Fruit fly (Drosophila melanogaster) whole organism, embryonic: ENCODE results near the gene LSm7.

Experiments
- Abd-B ChIP-seq: fragments of 200-800 bp; sonication (Bioruptor generic); optimal IDR thresholded peaks from 2 replicates; lab custom pipeline; 2018; ENCODE audit warnings: missing biosample characterization, mild to moderate bottlenecking, missing genetic modification characterization, moderate library complexity
- Ada2b ChIP-seq: fragments of 200-800 bp; sonication (Bioruptor generic); IDR thresholded peaks from 2 replicates; pipeline ENCODE4 v1.3.6; 2022; ENCODE audit warnings: missing biosample characterization, missing genetic modification characterization
- Blimp-1 ChIP-seq: fragments of 200-800 bp; sonication (Bioruptor generic); optimal IDR thresholded peaks from 3 replicates; lab custom pipeline; 2018; ENCODE audit warnings: missing biosample characterization, missing genetic modification characterization, mild to moderate bottlenecking, moderate library complexity, missing genetic modification reagents
- BtbVII ChIP-seq: fragments of 200-800 bp; sonication (Bioruptor generic); optimal IDR thresholded peaks from 3 replicates; lab custom pipeline; 2017; ENCODE audit warnings: missing biosample characterization, mild to moderate bottlenecking, missing genetic modification characterization
- CG10959 ChIP-seq: fragments of 200-800 bp; sonication (Bioruptor generic); IDR thresholded peaks from 2 replicates; pipeline ENCODE4 v1.3.6; 2022; ENCODE audit warnings: missing biosample characterization, missing genetic modification characterization
- CG11093 ChIP-seq: fragments of 200-800 bp; sonication (Bioruptor generic); IDR thresholded peaks from 3 replicates; pipeline ENCODE4 v1.3.6; 2022; ENCODE audit warnings: missing biosample characterization, missing genetic modification characterization
- CG11560 ChIP-seq: fragments of 200-800 bp; sonication (Bioruptor generic); IDR thresholded peaks from 3 replicates; pipeline ENCODE4 v1.3.6; 2022; ENCODE audit warnings: missing biosample characterization, missing genetic modification characterization
- CG11695 ChIP-seq: fragments of 200-800 bp; sonication (Bioruptor generic); IDR thresholded peaks from 3 replicates; pipeline ENCODE4 v1.3.6; 2022; ENCODE audit warnings: missing biosample characterization, missing genetic modification characterization
- CG12299 ChIP-seq: fragments of 200-800 bp; sonication (Bioruptor generic); optimal IDR thresholded peaks from 2 replicates; lab custom pipeline; 2018; ENCODE audit warnings: missing biosample characterization, mild to moderate bottlenecking, missing genetic modification characterization
- CG13296 ChIP-seq: fragments of 200-800 bp; sonication (Bioruptor generic); optimal IDR thresholded peaks from 3 replicates; lab custom pipeline; 2018; ENCODE audit warnings: missing biosample characterization, mild to moderate bottlenecking, missing genetic modification characterization
- CG1603 ChIP-seq: fragments of 200-800 bp; sonication (Bioruptor generic); optimal IDR thresholded peaks from 2 replicates; lab custom pipeline; 2019; ENCODE audit warnings: missing biosample characterization, mild to moderate bottlenecking, missing genetic modification characterization, moderate library complexity
- CG17385 ChIP-seq: fragments of 200-800 bp; sonication (Bioruptor generic); optimal IDR thresholded peaks from 3 replicates; lab custom pipeline; 2018; ENCODE audit warnings: missing biosample characterization, mild to moderate bottlenecking, missing genetic modification characterization
- CG17912 ChIP-seq: fragments of 200-800 bp; sonication (Bioruptor generic); optimal IDR thresholded peaks from 2 replicates; lab custom pipeline; 2018; ENCODE audit warnings: missing biosample characterization, mild to moderate bottlenecking, missing genetic modification characterization
- CG2875 ChIP-seq: fragments of 200-800 bp; sonication (Bioruptor generic); optimal IDR thresholded peaks from 2 replicates; lab custom pipeline; 2017; ENCODE audit warnings: missing biosample characterization, mild to moderate bottlenecking, missing genetic modification characterization, missing genetic modification reagents
- CG3726 ChIP-seq: fragments of 200-800 bp; sonication (Bioruptor generic); IDR thresholded peaks from 3 replicates; pipeline ENCODE4, ENCODE4 v1.3.6; 2022; ENCODE audit warnings: missing biosample characterization, missing genetic modification characterization
- CG6854 ChIP-seq: fragments of 200-800 bp; sonication (Bioruptor generic); optimal IDR thresholded peaks from 3 replicates; lab custom pipeline; 2017; ENCODE audit warnings: missing biosample characterization, mild to moderate bottlenecking, missing genetic modification characterization
- CG7357 ChIP-seq: fragments of 200-800 bp; sonication (Bioruptor generic); IDR thresholded peaks from 3 replicates; pipeline ENCODE4 v1.3.6; 2022; ENCODE audit warnings: missing biosample characterization, missing genetic modification characterization
- CG9609 ChIP-seq: fragments of 200-800 bp; sonication (Bioruptor generic); optimal IDR thresholded peaks from 3 replicates; lab custom pipeline; 2016; ENCODE audit warnings: missing biosample characterization, missing genetic modification characterization
- Dip2 ChIP-seq: fragments of 200-800 bp; sonication (Bioruptor generic); IDR thresholded peaks from 2 replicates; pipeline ENCODE4 v1.3.6; 2022; ENCODE audit warnings: missing biosample characterization, missing genetic modification characterization
- Drgx ChIP-seq: fragments of 200-800 bp; sonication (Bioruptor generic); IDR thresholded peaks from 2 replicates; pipeline ENCODE4 v1.3.6; 2022; ENCODE audit warnings: missing biosample characterization, missing genetic modification characterization
- Hsf ChIP-seq: fragments of 200-800 bp; sonication (Bioruptor generic); optimal IDR thresholded peaks from 3 replicates; lab custom pipeline; 2016; ENCODE audit warnings: missing biosample characterization, missing genetic modification characterization
- Max ChIP-seq: fragments of 200-800 bp; sonication (Bioruptor generic); optimal IDR thresholded peaks from 2 replicates; lab custom pipeline; 2016; ENCODE audit warnings: missing biosample characterization, mild to moderate bottlenecking, missing genetic modification characterization
- Myb ChIP-seq: fragments of 200-800 bp; sonication (Bioruptor generic); optimal IDR thresholded peaks from 2 replicates; lab custom pipeline; 2016; ENCODE audit warnings: missing biosample characterization, missing genetic modification characterization
- Nf-YC ChIP-seq: fragments of 200-800 bp; optimal IDR thresholded peaks from 3 replicates; lab custom pipeline; 2019; ENCODE audit warnings: missing biosample characterization, mild to moderate bottlenecking, missing genetic modification characterization, moderate library complexity
- Oaz ChIP-seq: fragments of 200-800 bp; sonication (Bioruptor generic); IDR thresholded peaks from 2 replicates; pipeline ENCODE4 v1.3.6; 2022; ENCODE audit warnings: missing biosample characterization, missing genetic modification characterization
- Sry-δ ChIP-seq: fragments of 200-800 bp; sonication (Bioruptor generic); optimal IDR thresholded peaks from 2 replicates; lab custom pipeline; 2016; ENCODE audit warnings: missing biosample characterization, missing genetic modification characterization
- Taf1 ChIP-seq: fragments of 200-800 bp; sonication (Bioruptor generic); IDR thresholded peaks from 2 replicates; pipeline ENCODE4 v1.3.6; 2022; ENCODE audit warnings: missing biosample characterization, missing genetic modification characterization
- Xrp1 ChIP-seq: fragments of 200-800 bp; sonication (Bioruptor generic); IDR thresholded peaks from 2 replicates; pipeline ENCODE4 v1.3.6; 2022; ENCODE audit warnings: missing biosample characterization, missing genetic modification characterization
- amos ChIP-seq: fragments of 200-800 bp; sonication (Bioruptor generic); IDR thresholded peaks from 2 replicates; pipeline ENCODE4 v1.3.6; 2022; ENCODE audit warnings: missing biosample characterization, missing genetic modification characterization; ENCODE audit not compliant: partially characterized antibody
- ara ChIP-seq: fragments of 200-800 bp; sonication (Bioruptor generic); IDR thresholded peaks from 2 replicates; pipeline ENCODE4 v1.3.6; 2022; ENCODE audit warnings: missing biosample characterization, missing genetic modification characterization
- ato ChIP-seq: fragments of 200-800 bp; sonication (Bioruptor generic); IDR thresholded peaks from 2 replicates; pipeline ENCODE4 v1.3.6; 2022; ENCODE audit warnings: missing biosample characterization, missing genetic modification characterization; ENCODE audit not compliant: partially characterized antibody
- corto ChIP-seq: fragments of 200-800 bp; sonication (Bioruptor generic); optimal IDR thresholded peaks from 2 replicates; lab custom pipeline; 2016; ENCODE audit warnings: missing biosample characterization, mild to moderate bottlenecking, missing genetic modification characterization, moderate library complexity
- crol ChIP-seq: fragments of 200-800 bp; sonication (Bioruptor generic); IDR thresholded peaks from 2 replicates; pipeline ENCODE4 v1.3.6; 2022; ENCODE audit warnings: missing biosample characterization, missing genetic modification characterization
- crp ChIP-seq, 2 experiments: fragments of 200-800 bp; sonication (Bioruptor generic); optimal IDR thresholded peaks; 2 replicates in 1 of 2; 3 replicates in 1 of 2; lab custom pipeline; 2017; ENCODE audit warnings: missing biosample characterization in 2 of 2, missing genetic modification characterization in 2 of 2, mild to moderate bottlenecking in 1 of 2, moderate library complexity in 1 of 2
- dimm ChIP-seq: fragments of 200-800 bp; sonication (Bioruptor generic); IDR thresholded peaks from 2 replicates; pipeline ENCODE4 v1.3.6; 2022; ENCODE audit warnings: missing biosample characterization, missing genetic modification characterization
- ems ChIP-seq: fragments of 200-800 bp; sonication (Bioruptor generic); optimal IDR thresholded peaks from 3 replicates; lab custom pipeline; 2016; ENCODE audit warnings: missing biosample characterization, missing genetic modification characterization
- fd96Cb ChIP-seq: fragments of 200-800 bp; sonication (Bioruptor generic); optimal IDR thresholded peaks from 2 replicates; lab custom pipeline; 2018; ENCODE audit warnings: missing biosample characterization, mild to moderate bottlenecking, missing genetic modification characterization, moderate library complexity
- gce ChIP-seq: fragments of 200-800 bp; sonication (Bioruptor generic); IDR thresholded peaks from 3 replicates; pipeline ENCODE4 v1.3.6; 2022; ENCODE audit warnings: missing biosample characterization, missing genetic modification characterization
- gcm ChIP-seq: fragments of 200-800 bp; sonication (Bioruptor generic); optimal IDR thresholded peaks from 2 replicates; lab custom pipeline; 2019; ENCODE audit warnings: missing biosample characterization, mild to moderate bottlenecking, missing genetic modification characterization, moderate library complexity
- ham ChIP-seq: fragments of 200-800 bp; sonication (Bioruptor generic); IDR thresholded peaks from 2 replicates; pipeline ENCODE4 v1.3.6; 2022; ENCODE audit warnings: missing biosample characterization, missing genetic modification characterization
- jumu ChIP-seq: fragments of 200-800 bp; sonication (Bioruptor generic); optimal IDR thresholded peaks from 3 replicates; lab custom pipeline; 2016; ENCODE audit warnings: missing biosample characterization, missing genetic modification characterization
- kay ChIP-seq: fragments of 200-800 bp; sonication (Bioruptor generic); optimal IDR thresholded peaks from 2 replicates; lab custom pipeline; 2016; ENCODE audit warnings: missing biosample characterization, missing genetic modification characterization
- knrl ChIP-seq: fragments of 200-800 bp; sonication (Bioruptor generic); IDR thresholded peaks from 3 replicates; pipeline ENCODE4 v1.3.6; 2022; ENCODE audit warnings: missing biosample characterization, missing genetic modification characterization; ENCODE audit not compliant: partially characterized antibody
- nmo ChIP-seq: fragments of 200-800 bp; sonication (Bioruptor generic); optimal IDR thresholded peaks from 2 replicates; lab custom pipeline; 2018; ENCODE audit warnings: missing biosample characterization, mild to moderate bottlenecking, missing genetic modification characterization, moderate library complexity
- pb ChIP-seq: fragments of 200-800 bp; sonication (Bioruptor generic); optimal IDR thresholded peaks from 3 replicates; lab custom pipeline; 2016; ENCODE audit warnings: missing biosample characterization, missing genetic modification characterization
- pho ChIP-seq: fragments of 200-800 bp; sonication (Bioruptor generic); optimal IDR thresholded peaks from 2 replicates; lab custom pipeline; 2016; ENCODE audit warnings: missing biosample characterization, missing genetic modification characterization
- sim ChIP-seq: fragments of 200-800 bp; sonication (Bioruptor generic); IDR thresholded peaks from 2 replicates; pipeline ENCODE4 v1.3.6; 2022; ENCODE audit warnings: missing biosample characterization, missing genetic modification characterization
- sima ChIP-seq: fragments of 200-800 bp; sonication (Bioruptor generic); optimal IDR thresholded peaks from 2 replicates; lab custom pipeline; 2016; ENCODE audit warnings: missing biosample characterization, missing genetic modification characterization
- trem ChIP-seq: fragments of 200-800 bp; optimal IDR thresholded peaks from 3 replicates; lab custom pipeline; 2019; ENCODE audit warnings: missing biosample characterization, mild to moderate bottlenecking, missing genetic modification characterization, moderate library complexity

The LSm7 gene

DNA sequence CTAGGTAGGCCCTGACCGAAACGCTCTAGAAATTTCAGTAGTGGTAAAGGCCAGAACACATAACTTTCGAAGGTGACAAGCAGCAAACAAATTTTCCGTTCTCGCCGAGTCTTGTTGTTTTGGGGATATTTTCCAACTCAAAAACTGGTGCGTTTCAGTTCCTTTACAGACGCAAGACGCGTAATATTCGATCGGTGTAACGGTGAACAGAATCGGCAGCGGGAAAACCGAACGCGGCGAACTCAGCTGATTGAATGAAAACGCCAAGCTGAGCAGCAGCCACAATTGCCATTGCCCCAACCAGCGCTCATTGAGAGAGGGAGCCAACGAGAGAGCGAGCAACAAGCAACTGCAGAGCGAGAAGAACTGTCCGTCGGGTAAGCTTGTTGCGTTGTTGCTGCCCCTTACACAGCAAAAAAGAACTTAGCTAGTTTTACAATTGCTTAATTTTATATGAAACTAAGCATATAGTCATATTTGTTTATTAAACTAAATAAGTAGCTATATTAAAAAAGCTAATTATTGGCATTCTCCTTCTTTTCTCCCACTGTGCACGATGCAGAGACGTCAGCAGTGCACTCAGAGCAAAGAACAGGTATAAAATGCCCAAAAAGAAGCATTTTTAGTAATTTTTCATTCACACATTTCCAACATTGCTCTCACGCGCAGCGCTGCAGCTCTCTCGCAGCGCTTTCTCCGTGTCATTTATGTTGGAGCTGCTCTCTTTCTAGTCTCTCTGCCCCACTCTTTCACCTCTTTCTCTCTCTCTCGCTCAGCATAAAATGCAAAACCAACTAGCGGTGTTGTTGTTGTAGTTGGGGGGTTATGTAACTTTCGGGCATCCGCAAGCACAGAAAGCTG, 26.8 kb downstream of the LSm7 start, which contains the start of the genes Cyt-c-d and CG31808 (continued):
- peak; percentile 68 for TF ChIP-seq sima (GFP tag; lab: Kevin White, UChicago)
- TF ChIP-seq Abd-B (GFP tag; lab: Kevin White, UChicago) = peak; percentile 95
- peak; percentile 97 for TF ChIP-seq CG2875 (GFP tag; lab: Kevin White, UChicago)
- TF ChIP-seq dimm = peak; percentile 93
- peak; percentile 98 for TF ChIP-seq Hsf
- TF ChIP-seq trem (tag; lab: Kevin White, UChicago) = peak; percentile 92
- TF ChIP-seq Oaz (GFP tag; lab: Robert Waterston, UW) = peak; percentile 94
- peak; percentile 95 for TF ChIP-seq Max
- TF ChIP-seq Dip2 = no peak; the same call in 1 of the 2 replicates
- no peak for TF ChIP-seq knrl
- TF ChIP-seq BtbVII (GFP tag; lab: Kevin White, UChicago) = peak; percentile 95
- TF ChIP-seq CG12299 = peak; percentile 96
- peak; percentile 80 for TF ChIP-seq Taf1 (GFP tag; lab: Robert Waterston, UW)
- TF ChIP-seq CG10959 (GFP tag; lab: Robert Waterston, UW) = peak; percentile 92
- peak; percentile 95 for TF ChIP-seq CG13296 (GFP tag; lab: Kevin White, UChicago)
- no peak for TF ChIP-seq ato
- TF ChIP-seq crol (GFP tag; lab: Robert Waterston, UW) = no peak; the same call in 1 of the 2 replicates
- peak; percentile 98 for TF ChIP-seq nmo (GFP tag; lab: Kevin White, UChicago)
- peak; percentile 97 for TF ChIP-seq CG11695 (GFP tag; lab: Robert Waterston, UW)
- peak in 1 of 2 experiments; percentile 70 for TF ChIP-seq crp (GFP tag; optimal IDR thresholded peaks at IDR 0.05; lab: Kevin White, UChicago)
- peak; percentile 94 for TF ChIP-seq CG17385 (GFP tag; lab: Kevin White, UChicago)
- peak; percentile 97 for TF ChIP-seq CG1603 (tag; lab: Kevin White, UChicago)
- peak; percentile 89 for TF ChIP-seq kay (GFP tag; lab: Kevin White, UChicago)
- no peak; the same call in 1 of the 2 replicates for TF ChIP-seq amos (GFP tag; lab: Robert Waterston, UW)
- peak; percentile 83 for TF ChIP-seq Nf-YC
- TF ChIP-seq Drgx = peak; percentile 99
- TF ChIP-seq CG9609 (GFP tag; lab: Kevin White, UChicago) = peak; percentile 88
- peak; percentile 89 for TF ChIP-seq corto (GFP tag; lab: Kevin White, UChicago)
- peak; percentile 92 for TF ChIP-seq CG6854
- TF ChIP-seq Xrp1 (GFP tag; lab: Robert Waterston, UW) = peak; percentile 98
- peak; percentile 94 for TF ChIP-seq ems (GFP tag; lab: Kevin White, UChicago)
- TF ChIP-seq jumu (GFP tag; lab: Kevin White, UChicago) = peak; percentile 89
- TF ChIP-seq gcm (GFP tag; lab: Kevin White, UChicago) = peak; percentile 98
- peak; percentile 89 for TF ChIP-seq CG11560 (tag; lab: Robert Waterston, UW)
- peak; percentile 98 for TF ChIP-seq fd96Cb (tag; lab: Kevin White, UChicago)
- TF ChIP-seq pb = peak; percentile 71
- peak; percentile 93 for TF ChIP-seq sim
- peak; percentile 97 for TF ChIP-seq Blimp-1 (GFP tag; lab: Kevin White, UChicago)
- TF ChIP-seq CG11093 (GFP tag; lab: Robert Waterston, UW) = peak; percentile 97
- TF ChIP-seq CG3726 (GFP tag; lab: Robert Waterston, UW) = peak; percentile 95; the same call in 1 of the 3 replicates
- TF ChIP-seq pho = peak; percentile 89
- TF ChIP-seq CG7357 (GFP tag; lab: Robert Waterston, UW) = peak; percentile 91
- peak; percentile 49 for TF ChIP-seq Sry-δ (GFP tag; lab: Kevin White, UChicago)
- peak; percentile 97 for TF ChIP-seq Ada2b (GFP tag; lab: Robert Waterston, UW)
- TF ChIP-seq CG17912 = peak; percentile 75
- TF ChIP-seq gce (GFP tag; lab: Robert Waterston, UW) = peak; percentile 97
- peak; percentile 84; the same call in 1 of the 2 replicates for TF ChIP-seq ham
- peak; percentile 71 for TF ChIP-seq Myb (GFP tag; lab: Kevin White, UChicago)
- peak; percentile 98 for TF ChIP-seq ara (GFP tag; lab: Robert Waterston, UW)
